Worm (Caenorhabditis elegans): ENCODE results near the gene srw-135.

DNA sequence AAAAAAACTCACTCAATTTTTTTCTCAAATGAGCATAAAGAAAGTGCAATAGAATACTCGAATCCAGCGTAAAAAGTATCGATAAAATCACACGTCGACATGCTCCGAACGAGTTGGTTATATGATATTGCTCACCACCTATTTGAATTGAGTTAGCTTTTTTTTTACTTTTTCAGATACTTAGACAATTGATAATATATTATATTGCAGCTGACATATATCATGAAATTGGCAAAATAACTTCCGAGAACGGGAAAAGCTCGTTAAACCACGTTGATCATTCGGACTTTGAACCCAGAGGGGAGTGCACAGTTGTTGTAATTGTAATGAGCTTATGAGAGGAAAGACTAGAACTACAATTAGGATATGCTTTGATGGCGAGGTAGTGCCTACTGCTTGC lies 826 bp downstream of the srw-135 start, which contains the start of gene srw-136:
- TF ChIP-seq snpc-4 (tag; optimal IDR thresholded peaks at IDR 0.05) (no peak), lin-13 (tag; optimal IDR thresholded peaks at IDR 0.05) (no peak), unc-62 (GFP tag; optimal IDR thresholded peaks at IDR 0.05) (no peak), nhr-76 (tag; optimal IDR thresholded peaks at IDR 0.05) (no peak), hlh-1 (tag; optimal IDR thresholded peaks at IDR 0.05) (no peak), tbx-8 (GFP tag; optimal IDR thresholded peaks at IDR 0.05) (no peak), blmp-1 (tag; optimal IDR thresholded peaks at IDR 0.05) (no peak), sptf-1 (tag; optimal IDR thresholded peaks at IDR 0.05) (no peak)

Data from whole organism, mixed stage, embryonic.